Worm (Caenorhabditis elegans): ENCODE measurements around the gene Y51H7C.8.
A peak's percentile ranks its signal among the peaks of the same experiment; 100 is the strongest.

Gene Y51H7C.8

DNA sequence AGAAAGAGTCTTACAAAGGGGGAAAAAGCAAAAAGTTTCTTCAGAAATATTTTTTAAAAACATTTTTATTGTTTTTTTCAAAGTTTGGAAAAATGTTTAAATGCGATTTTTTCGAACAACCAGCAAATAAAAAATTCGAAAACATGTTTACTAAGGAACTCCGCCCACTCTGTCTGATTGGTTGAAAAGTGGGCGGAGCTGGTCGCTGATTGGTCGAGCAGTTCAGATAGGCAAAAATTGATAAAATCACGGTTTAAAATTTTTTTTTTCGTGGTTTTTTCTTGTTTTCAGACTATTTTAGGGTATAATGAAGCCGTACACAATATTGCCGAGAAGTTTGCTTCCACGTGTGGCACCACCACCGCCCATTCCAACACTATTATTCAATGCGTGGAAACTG, 29.4 kb upstream of the Y51H7C.8 start:
- TF ChIP-seq ceh-82 (tag; optimal IDR thresholded peaks at IDR 0.05) = no peak
- TF ChIP-seq Y5F2A.4 (GFP tag; optimal IDR thresholded peaks at IDR 0.05) = no peak
- TF ChIP-seq T20F7.1 (GFP tag; optimal IDR thresholded peaks at IDR 0.05) = no peak
- TF ChIP-seq spr-3 (GFP tag; optimal IDR thresholded peaks at IDR 0.05) = no peak
- no peak for TF ChIP-seq fos-1 (tag; optimal IDR thresholded peaks at IDR 0.05)
- no peak for TF ChIP-seq nhr-111 (GFP tag; optimal IDR thresholded peaks at IDR 0.05)
- no peak for TF ChIP-seq attf-4 (tag; optimal IDR thresholded peaks at IDR 0.05)
- no peak for TF ChIP-seq F44E2.7 (GFP tag; IDR thresholded peaks at IDR 0.05)
- TF ChIP-seq Y75B8A.6 (GFP tag; IDR thresholded peaks at IDR 0.05) = no peak

DNA sequence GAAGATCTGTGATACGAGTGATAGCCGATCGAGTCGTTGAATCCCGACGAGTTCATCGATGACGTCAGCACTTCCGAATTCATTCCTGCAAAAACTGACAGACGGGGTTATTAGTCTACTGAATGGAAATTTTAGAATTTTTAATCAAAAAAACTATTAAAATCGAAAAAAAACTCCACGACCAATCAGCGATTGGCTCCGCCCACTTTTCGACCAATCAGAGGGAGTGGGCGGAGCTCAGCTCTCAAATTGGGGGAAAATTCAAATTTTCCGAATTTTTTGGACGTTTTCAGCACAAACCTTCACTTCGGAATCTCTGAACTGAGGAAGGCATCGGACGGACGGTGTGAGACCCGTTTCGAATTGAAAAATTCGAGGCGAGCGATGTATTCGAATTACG, 28.6 kb upstream of the Y51H7C.8 start:
- TF ChIP-seq skn-1 (tag; optimal IDR thresholded peaks at IDR 0.05) (no peak), rbr-2 (tag; optimal IDR thresholded peaks at IDR 0.05) (no peak), mdl-1 (tag; optimal IDR thresholded peaks at IDR 0.05) (no peak), nhr-25 (tag; optimal IDR thresholded peaks at IDR 0.05; ENCODE audit: borderline replicate concordance, insufficient read depth) (no peak), vab-7 (GFP tag; IDR thresholded peaks at IDR 0.05) (no peak), pha-4 (GFP tag; IDR thresholded peaks at IDR 0.05) (no peak), pha-4 (tag; optimal IDR thresholded peaks at IDR 0.05) (no peak), snpc-1.2 (GFP tag; IDR thresholded peaks at IDR 0.05) (no peak), arid-1 (GFP tag; conservative IDR thresholded peaks at IDR 0.05) (no peak), gei-8 (GFP tag; optimal IDR thresholded peaks at IDR 0.05) (no peak), lin-39 (tag; optimal IDR thresholded peaks at IDR 0.05) (no peak), spr-3 (GFP tag; optimal IDR thresholded peaks at IDR 0.05) (no peak), lin-1 (GFP tag; IDR thresholded peaks at IDR 0.05) (no peak), lim-7 (GFP tag; IDR thresholded peaks at IDR 0.05) (no peak)

DNA sequence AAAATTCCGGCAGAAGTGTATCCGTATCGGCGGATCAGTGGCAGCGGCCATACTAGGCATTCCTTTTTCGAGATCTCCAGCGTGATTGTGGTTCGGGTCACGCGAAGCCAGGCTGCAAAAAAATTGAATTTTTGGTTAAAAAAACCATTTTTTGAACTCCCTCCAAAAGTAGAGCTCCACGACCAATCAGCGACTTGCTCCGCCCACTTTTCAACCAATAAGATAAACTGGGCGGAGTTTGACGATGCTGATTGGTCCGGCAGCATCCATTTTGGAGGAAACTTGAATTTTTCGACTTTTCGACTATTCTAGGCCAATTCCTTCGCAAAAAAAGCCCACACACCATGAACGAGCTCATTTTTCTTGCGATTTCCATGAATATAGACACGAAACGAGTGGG, 27.1 kb upstream of the Y51H7C.8 start:
- TF ChIP-seq mdt-29 (GFP tag; IDR thresholded peaks at IDR 0.05) (no peak), aha-1 (tag) (peak; percentile 20)

DNA sequence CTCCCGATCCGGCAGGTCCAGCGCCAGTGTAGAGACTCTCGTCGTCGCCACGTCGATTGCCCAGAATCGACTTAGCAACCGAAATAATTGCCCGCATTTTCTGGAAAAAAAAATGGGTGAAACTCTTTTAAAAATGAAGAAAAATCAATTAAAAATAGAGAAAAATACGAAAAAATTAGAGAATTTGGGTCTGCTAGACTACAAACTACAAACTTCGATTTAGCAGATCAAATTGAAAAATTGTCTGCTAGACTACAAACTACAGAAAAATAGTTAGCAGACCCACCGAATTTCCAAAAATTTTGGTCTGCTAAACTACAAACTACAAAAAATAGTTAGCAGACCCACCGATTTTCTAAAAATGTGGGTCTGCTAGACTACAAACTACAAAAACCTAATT, 26.7 kb upstream of the Y51H7C.8 start, which contains the start of gene rog-1:
TSS of gene rog-1 (minus strand) at position 101 of the 400 bp plus-strand sequence.
- TF ChIP-seq F44E2.7 (GFP tag; IDR thresholded peaks at IDR 0.05) (no peak), ceh-32 (tag; optimal IDR thresholded peaks at IDR 0.05; ENCODE audit: poor library complexity) (no peak), daf-16 (GFP tag; optimal IDR thresholded peaks at IDR 0.05) (no peak), daf-16 (tag; optimal IDR thresholded peaks at IDR 0.05) (no peak), daf-12 (tag; optimal IDR thresholded peaks at IDR 0.05) (no peak), dpl-1 (GFP tag; optimal IDR thresholded peaks at IDR 0.05) (no peak), pqm-1 (tag; optimal IDR thresholded peaks at IDR 0.05) (no peak), ZK546.5 (tag; optimal IDR thresholded peaks at IDR 0.05) (no peak), nhr-42 (GFP tag; IDR thresholded peaks at IDR 0.05) (no peak), lin-29 (GFP tag; IDR thresholded peaks at IDR 0.05) (no peak), Y5F2A.4 (GFP tag; optimal IDR thresholded peaks at IDR 0.05) (no peak), dve-1 (tag; optimal IDR thresholded peaks at IDR 0.05; ENCODE audit: insufficient read depth) (no peak), lin-13 (GFP tag; optimal IDR thresholded peaks at IDR 0.05) (no peak), madf-5 (GFP tag; IDR thresholded peaks at IDR 0.05) (no peak), vab-7 (GFP tag; IDR thresholded peaks at IDR 0.05) (no peak), saeg-2 (GFP tag; IDR thresholded peaks at IDR 0.05) (no peak), hlh-11 (tag; optimal IDR thresholded peaks at IDR 0.05) (no peak), unc-130 (GFP tag; optimal IDR thresholded peaks at IDR 0.05) (no peak), daf-19 (GFP tag; conservative IDR thresholded peaks at IDR 0.05) (no peak), snpc-1.2 (GFP tag; IDR thresholded peaks at IDR 0.05) (no peak)

Measured in whole organism, L4 larva.